Worm (Caenorhabditis elegans) whole organism, L3 larva: ENCODE data around the gene twk-33.

Source experiments
- fkh-10 ChIP-seq: sonication (generic microtip); optimal IDR thresholded peaks from 2 replicates; lab custom pipeline; 2017; ENCODE audit warnings: missing biosample characterization, missing genetic modification reagents, missing genetic modification characterization
- jun-1 ChIP-seq: fragments of 150-350 bp; optimal IDR thresholded peaks from 2 replicates; lab custom pipeline; 2014; ENCODE audit warnings: missing biosample characterization, missing genetic modification reagents, missing genetic modification characterization
- ztf-11 ChIP-seq: fragments of 150-350 bp; optimal IDR thresholded peaks from 2 replicates; lab custom pipeline; 2014; ENCODE audit warnings: missing biosample characterization, missing genetic modification characterization

- TF ChIP-seq jun-1 (tag; lab: Kevin White, UChicago) (no peak), ztf-11 (tag; lab: Kevin White, UChicago) (no peak), fkh-10 (GFP tag; lab: Kevin White, UChicago) (no peak)
These were observed 17.4 kb downstream of the twk-33 start, which contains the start of gene spp-29 for ce11 chrV:17696753-17697152.
